Worm (Caenorhabditis elegans): ENCODE measurements around the gene nhr-31.

- no peak for TF ChIP-seq nhr-28 (tag; optimal IDR thresholded peaks at IDR 0.05)
- TF ChIP-seq elt-2 (tag; optimal IDR thresholded peaks at IDR 0.05): no peak
- TF ChIP-seq lin-15B (tag; optimal IDR thresholded peaks at IDR 0.05): no peak
Measured at ce11 chrIV:8004019-8004418, 25.3 kb downstream of the nhr-31 start, which contains the start of gene rig-4.
